Worm (Caenorhabditis elegans) whole organism, late embryonic: ENCODE data around the gene M163.8.

Source experiments
- K09A11.1 ChIP-seq: sonication (generic microtip); optimal IDR thresholded peaks from 2 replicates; lab custom pipeline; 2017; ENCODE audit warnings: antibody characterized with exemption, mild to moderate bottlenecking, missing genetic modification characterization, missing compliant biosample characterization; ENCODE audit not compliant: insufficient read depth
- T23F11.4 ChIP-seq: fragments of 200-800 bp; sonication (Bioruptor generic); optimal IDR thresholded peaks from 2 replicates; lab custom pipeline; 2018; ENCODE audit warnings: mild to moderate bottlenecking, missing genetic modification characterization, missing compliant biosample characterization
- ama-1 ChIP-seq: fragments of 150-350 bp; optimal IDR thresholded peaks from 2 replicates; lab custom pipeline; 2014
- ceh-14 ChIP-seq: sonication (generic microtip); optimal IDR thresholded peaks from 2 replicates; lab custom pipeline; 2016; ENCODE audit warnings: missing genotype, missing genetic modification characterization, missing compliant biosample characterization
- ceh-18 ChIP-seq: sonication (generic microtip); optimal IDR thresholded peaks from 2 replicates; lab custom pipeline; 2016; ENCODE audit warnings: missing genetic modification characterization, missing compliant biosample characterization
- ceh-19 ChIP-seq: fragments of 200-800 bp; sonication (Bioruptor generic); optimal IDR thresholded peaks from 2 replicates; lab custom pipeline; 2018; ENCODE audit warnings: mild to moderate bottlenecking, missing genetic modification characterization, missing compliant biosample characterization
- ceh-22 ChIP-seq: sonication (generic microtip); optimal IDR thresholded peaks from 2 replicates; lab custom pipeline; 2017; ENCODE audit warnings: missing biosample characterization, missing genetic modification characterization
- ceh-24 ChIP-seq: sonication (generic microtip); optimal IDR thresholded peaks from 2 replicates; lab custom pipeline; 2016; ENCODE audit warnings: mild to moderate bottlenecking, missing genetic modification characterization, missing compliant biosample characterization
- ceh-31 ChIP-seq: sonication (generic microtip); optimal IDR thresholded peaks from 2 replicates; lab custom pipeline; 2016; ENCODE audit warnings: missing genetic modification characterization, missing compliant biosample characterization
- ceh-34 ChIP-seq: sonication (generic microtip); optimal IDR thresholded peaks from 2 replicates; lab custom pipeline; 2016; ENCODE audit warnings: mild to moderate bottlenecking, missing genetic modification characterization, missing compliant biosample characterization
- ceh-45 ChIP-seq: fragments of 200-800 bp; sonication (Bioruptor generic); IDR thresholded peaks from 2 replicates; pipeline ENCODE4 v1.3.6; 2022; ENCODE audit warnings: missing genetic modification reagents, missing genetic modification characterization, missing compliant biosample characterization
- ceh-9 ChIP-seq: sonication (generic microtip); optimal IDR thresholded peaks from 2 replicates; lab custom pipeline; 2016; ENCODE audit warnings: mild to moderate bottlenecking, missing genetic modification characterization, inconsistent platforms, missing compliant biosample characterization
- che-1 ChIP-seq: sonication (generic microtip); optimal IDR thresholded peaks from 2 replicates; lab custom pipeline; 2016; ENCODE audit warnings: mild to moderate bottlenecking, missing genetic modification characterization, missing compliant biosample characterization
- dve-1 ChIP-seq: sonication (generic microtip); optimal IDR thresholded peaks from 2 replicates; lab custom pipeline; 2017; ENCODE audit warnings: antibody characterized with exemption, mild to moderate bottlenecking, missing genetic modification characterization, missing compliant biosample characterization
- elt-2 ChIP-seq: sonication (generic microtip); optimal IDR thresholded peaks from 2 replicates; lab custom pipeline; 2016; ENCODE audit warnings: missing genetic modification reagents, missing genetic modification characterization, missing compliant biosample characterization
- elt-4 ChIP-seq: sonication (generic microtip); optimal IDR thresholded peaks from 2 replicates; lab custom pipeline; 2016; ENCODE audit warnings: missing genetic modification characterization, missing compliant biosample characterization
- eyg-1 ChIP-seq: sonication (generic microtip); optimal IDR thresholded peaks from 2 replicates; lab custom pipeline; 2016; ENCODE audit warnings: missing genotype, missing genetic modification characterization, missing compliant biosample characterization
- fax-1 ChIP-seq: sonication (generic microtip); optimal IDR thresholded peaks from 2 replicates; lab custom pipeline; 2016; ENCODE audit warnings: missing genotype, missing genetic modification characterization, missing compliant biosample characterization
- fkh-10 ChIP-seq: fragments of 150-350 bp; optimal IDR thresholded peaks from 2 replicates; lab custom pipeline; 2014; ENCODE audit warnings: missing biosample characterization, missing genetic modification reagents, missing genetic modification characterization
- fkh-6 ChIP-seq: sonication (generic microtip); optimal IDR thresholded peaks from 2 replicates; lab custom pipeline; 2016; ENCODE audit warnings: missing genetic modification characterization, missing compliant biosample characterization
- gmeb-2 ChIP-seq: sonication (generic microtip); optimal IDR thresholded peaks from 2 replicates; lab custom pipeline; 2016; ENCODE audit warnings: missing genetic modification characterization, inconsistent platforms, missing compliant biosample characterization
- hlh-6 ChIP-seq: sonication (generic microtip); optimal IDR thresholded peaks from 2 replicates; lab custom pipeline; 2016; ENCODE audit warnings: missing genotype, missing genetic modification characterization, missing compliant biosample characterization
- hlh-8 ChIP-seq: sonication (generic microtip); optimal IDR thresholded peaks from 2 replicates; lab custom pipeline; 2016; ENCODE audit warnings: missing genotype, missing genetic modification characterization, missing compliant biosample characterization
- nfya-1 ChIP-seq: sonication (generic microtip); optimal IDR thresholded peaks from 2 replicates; lab custom pipeline; 2017; ENCODE audit warnings: missing genetic modification characterization, mild to moderate bottlenecking, missing compliant biosample characterization, antibody characterized with exemption, moderate library complexity
- odd-2 ChIP-seq: sonication (generic microtip); optimal IDR thresholded peaks from 2 replicates; lab custom pipeline; 2017; ENCODE audit warnings: antibody characterized with exemption, mild to moderate bottlenecking, missing genetic modification characterization, missing compliant biosample characterization
- pax-1 ChIP-seq: fragments of 150-350 bp; optimal IDR thresholded peaks from 2 replicates; lab custom pipeline; 2014; ENCODE audit warnings: missing biosample characterization, missing genetic modification characterization
- pros-1 ChIP-seq: fragments of 150-350 bp; optimal IDR thresholded peaks from 2 replicates; lab custom pipeline; 2014; ENCODE audit warnings: missing biosample characterization, missing genetic modification reagents, missing genetic modification characterization
- ref-2 ChIP-seq: sonication (generic microtip); optimal IDR thresholded peaks from 2 replicates; lab custom pipeline; 2016; ENCODE audit warnings: missing genetic modification characterization, missing compliant biosample characterization
- rnt-1 ChIP-seq: sonication (generic microtip); optimal IDR thresholded peaks from 2 replicates; lab custom pipeline; 2016; ENCODE audit warnings: missing genetic modification characterization, missing compliant biosample characterization
- sdc-2 ChIP-seq: sonication (generic microtip); optimal IDR thresholded peaks from 2 replicates; lab custom pipeline; 2016; ENCODE audit warnings: missing genotype, missing genetic modification characterization, missing compliant biosample characterization
- sox-2 ChIP-seq: fragments of 200-800 bp; sonication (Bioruptor generic); IDR thresholded peaks from 2 replicates; pipeline ENCODE4 v1.3.6; 2022; ENCODE audit warnings: missing genetic modification reagents, missing genetic modification characterization, missing compliant biosample characterization
- sox-4 ChIP-seq: sonication (generic microtip); optimal IDR thresholded peaks from 2 replicates; lab custom pipeline; 2017; ENCODE audit warnings: mild to moderate bottlenecking, missing genetic modification characterization, inconsistent platforms, missing compliant biosample characterization
- syd-9 ChIP-seq: sonication (generic microtip); optimal IDR thresholded peaks from 2 replicates; lab custom pipeline; 2016; ENCODE audit warnings: mild to moderate bottlenecking, missing genetic modification characterization, moderate library complexity, missing compliant biosample characterization
- tbx-2 ChIP-seq: sonication (generic microtip); optimal IDR thresholded peaks from 2 replicates; lab custom pipeline; 2016; ENCODE audit warnings: missing genetic modification characterization, missing compliant biosample characterization
- tbx-7 ChIP-seq: sonication (generic microtip); optimal IDR thresholded peaks from 2 replicates; lab custom pipeline; 2016; ENCODE audit warnings: missing genotype, missing genetic modification characterization, missing compliant biosample characterization
- ttx-3 ChIP-seq: sonication (generic microtip); optimal IDR thresholded peaks from 2 replicates; lab custom pipeline; 2016; ENCODE audit warnings: missing genetic modification reagents, missing genetic modification characterization, missing compliant biosample characterization
- unc-42 ChIP-seq: sonication (generic microtip); optimal IDR thresholded peaks from 2 replicates; lab custom pipeline; 2016; ENCODE audit warnings: missing genotype, missing genetic modification characterization, missing compliant biosample characterization
- unc-55 ChIP-seq: sonication (generic microtip); optimal IDR thresholded peaks from 2 replicates; lab custom pipeline; 2017; ENCODE audit warnings: missing biosample characterization, missing genetic modification reagents, missing genetic modification characterization
- unc-86 ChIP-seq: sonication (generic microtip); optimal IDR thresholded peaks from 2 replicates; lab custom pipeline; 2016; ENCODE audit warnings: missing genetic modification characterization, missing compliant biosample characterization
- zip-5 ChIP-seq: sonication (generic microtip); optimal IDR thresholded peaks from 2 replicates; lab custom pipeline; 2016; ENCODE audit warnings: missing genetic modification characterization, missing compliant biosample characterization
- ztf-16 ChIP-seq: sonication (generic microtip); optimal IDR thresholded peaks from 2 replicates; lab custom pipeline; 2017; ENCODE audit warnings: missing genetic modification characterization, missing compliant biosample characterization

The M163.8 gene

ce11 chrX:14481637-14482036, 3.3 kb upstream of the M163.8 start:
- TF ChIP-seq pax-1, result no peak
- TF ChIP-seq ceh-34 (tag; lab: Kevin White, UChicago), result no peak
- no peak for TF ChIP-seq eyg-1 (tag; lab: Kevin White, UChicago)
- no peak for TF ChIP-seq hlh-8
- no peak for TF ChIP-seq odd-2 (tag; lab: Kevin White, UChicago)
- TF ChIP-seq T23F11.4 (GFP tag; lab: Kevin White, UChicago), result no peak
- TF ChIP-seq elt-4, result no peak
- TF ChIP-seq zip-5 (tag; lab: Kevin White, UChicago), result no peak
- TF ChIP-seq sdc-2 (tag; lab: Kevin White, UChicago), result no peak
- no peak for TF ChIP-seq gmeb-2
- no peak for TF ChIP-seq ceh-31 (tag; lab: Kevin White, UChicago)
- TF ChIP-seq nfya-1 (tag; lab: Kevin White, UChicago), result no peak
- no peak for TF ChIP-seq ceh-9
- TF ChIP-seq ttx-3 (tag; lab: Kevin White, UChicago), result no peak
- TF ChIP-seq, all 69 proteins: peak for 0

DNA sequence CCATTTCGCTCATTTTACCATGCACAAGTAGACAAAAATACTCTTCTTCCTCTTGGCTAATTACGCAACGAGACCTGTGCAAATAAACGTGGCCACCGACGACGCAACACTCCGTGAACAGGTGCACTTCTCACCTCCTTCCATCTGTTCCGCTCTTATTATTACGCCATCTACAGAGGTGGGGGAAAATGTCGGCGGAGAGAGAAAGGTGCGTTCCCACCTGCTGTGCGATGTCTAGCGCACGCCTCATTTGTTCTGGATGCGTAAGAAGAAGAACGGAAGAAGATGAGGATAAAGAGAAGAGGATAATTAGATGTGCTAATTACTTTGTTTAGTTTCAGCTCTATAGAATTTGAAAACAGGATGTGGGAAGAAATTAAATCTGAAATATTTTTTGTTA, 1.6 kb downstream of the M163.8 start:
- TF ChIP-seq syd-9, result no peak
- TF ChIP-seq unc-55 (GFP tag; lab: Kevin White, UChicago), result no peak
- TF ChIP-seq sox-4 (tag; lab: Kevin White, UChicago), result no peak
- TF ChIP-seq ztf-16 (tag; lab: Kevin White, UChicago), result peak; percentile 11
- TF ChIP-seq rnt-1 (tag; lab: Kevin White, UChicago), result no peak
- TF ChIP-seq ref-2 (tag; lab: Kevin White, UChicago), result peak; percentile 84
- TF ChIP-seq elt-2, result peak; percentile 7
- no peak for TF ChIP-seq ama-1 (lab: Kevin White, UChicago)
- no peak for TF ChIP-seq tbx-7
- no peak for TF ChIP-seq ceh-14 (tag; lab: Kevin White, UChicago)
- TF ChIP-seq eyg-1 (tag; lab: Kevin White, UChicago), result no peak
- peak; percentile 76 for TF ChIP-seq ceh-31 (tag; lab: Kevin White, UChicago)
- no peak for TF ChIP-seq che-1 (tag; lab: Kevin White, UChicago)
- no peak for TF ChIP-seq ceh-18 (tag; lab: Kevin White, UChicago)
- no peak for TF ChIP-seq zip-5 (tag; lab: Kevin White, UChicago)
- TF ChIP-seq ceh-24 (tag; lab: Kevin White, UChicago), result no peak
- peak; percentile 28 for TF ChIP-seq nfya-1 (tag; lab: Kevin White, UChicago)
- 0 out of 2 replicates have a peak, but pooled peaks have one; percentile 7 for TF ChIP-seq sox-2
- TF ChIP-seq tbx-2 (tag; lab: Kevin White, UChicago), result peak; percentile 94
- no peak for TF ChIP-seq unc-86
- no peak for TF ChIP-seq fkh-6 (tag; lab: Kevin White, UChicago)
- peak; percentile 61 for TF ChIP-seq sdc-2 (tag; lab: Kevin White, UChicago)
- TF ChIP-seq fax-1 (tag; lab: Kevin White, UChicago), result no peak

DNA sequence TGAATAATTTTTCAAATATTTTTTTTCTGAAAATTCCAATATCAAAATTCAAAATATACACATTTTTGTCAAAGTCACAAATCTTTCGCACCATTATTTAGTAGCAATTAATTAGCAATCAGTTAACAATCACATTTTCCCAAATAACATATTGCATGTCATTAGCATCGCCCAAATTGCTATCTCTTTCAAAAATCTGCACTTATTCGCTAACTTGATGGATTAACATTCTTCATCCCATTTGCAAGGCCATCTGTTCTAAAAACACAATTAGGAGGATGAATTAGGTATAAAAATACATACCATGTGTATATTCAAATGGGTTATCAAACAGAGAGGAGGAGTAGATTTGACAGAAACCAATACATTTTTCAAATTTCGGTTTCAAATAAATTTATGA, 2.4 kb downstream of the M163.8 start:
- peak; percentile 49 for TF ChIP-seq unc-42 (tag; lab: Kevin White, UChicago)
- TF ChIP-seq ceh-31 (tag; lab: Kevin White, UChicago), result no peak
- TF ChIP-seq, all 69 proteins: peak for 1

DNA sequence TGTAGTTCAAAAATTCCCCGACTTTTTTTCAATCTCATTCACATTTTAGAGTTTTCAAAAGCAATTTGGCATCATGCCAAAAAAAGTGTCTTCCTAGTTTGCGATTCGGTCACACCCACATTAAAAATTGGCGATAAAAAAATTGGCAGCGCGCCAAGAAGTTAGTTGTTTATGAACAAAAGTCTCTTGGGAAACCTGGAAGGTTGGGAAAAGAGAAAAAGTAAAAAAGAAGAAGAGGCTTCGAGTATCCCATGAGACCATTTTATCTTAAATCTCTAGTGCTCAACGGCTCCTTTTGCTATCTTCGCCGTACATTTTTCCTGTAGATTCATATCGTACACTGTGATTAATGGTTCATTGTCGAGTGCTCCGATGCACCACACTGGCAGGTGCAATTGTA, 2.9 kb downstream of the M163.8 start:
- TF ChIP-seq sox-2 (no peak), K09A11.1 (tag; lab: Kevin White, UChicago) (no peak), ceh-22 (tag; lab: Kevin White, UChicago) (no peak), fax-1 (tag; lab: Kevin White, UChicago) (no peak), ceh-24 (tag; lab: Kevin White, UChicago) (no peak), elt-2 (no peak)

DNA sequence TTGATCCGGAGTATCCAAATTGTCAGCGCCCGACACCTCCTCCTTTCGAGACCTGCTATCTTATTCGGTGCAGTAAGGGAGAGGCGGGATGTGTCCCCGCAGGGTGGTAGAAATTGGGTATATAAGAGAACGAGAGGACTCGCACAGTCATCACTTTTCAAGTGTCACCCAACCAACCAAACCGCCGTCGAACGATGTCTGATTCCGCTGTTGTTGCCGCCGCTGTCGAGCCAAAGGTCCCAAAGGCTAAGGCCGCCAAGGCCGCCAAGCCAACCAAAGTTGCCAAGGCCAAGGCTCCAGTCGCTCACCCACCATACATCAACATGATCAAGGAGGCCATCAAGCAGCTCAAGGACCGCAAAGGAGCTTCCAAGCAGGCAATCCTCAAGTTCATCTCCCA, 5.0 kb downstream of the M163.8 start, which contains the start of gene his-24:
his-24 (plus strand) TSS at position 150 of the 400 bp plus-strand sequence.
- TF ChIP-seq unc-55 (GFP tag; lab: Kevin White, UChicago) (peak; percentile 75), ama-1 (lab: Kevin White, UChicago) (peak; percentile 67), ceh-34 (tag; lab: Kevin White, UChicago) (peak; percentile 53), dve-1 (tag; lab: Kevin White, UChicago) (peak; percentile 54), fkh-10 (GFP tag; lab: Kevin White, UChicago) (no peak), ceh-19 (GFP tag; lab: Kevin White, UChicago) (peak; percentile 13), odd-2 (tag; lab: Kevin White, UChicago) (no peak), sox-2 (no peak), elt-2 (peak; percentile 28), unc-86 (no peak), sdc-2 (tag; lab: Kevin White, UChicago) (peak; percentile 40), ceh-31 (tag; lab: Kevin White, UChicago) (peak; percentile 45), ceh-45 (GFP tag; lab: Robert Waterston, UW) (0 out of 2 replicates have a peak, but pooled peaks have one; percentile 48), rnt-1 (tag; lab: Kevin White, UChicago) (peak; percentile 15), pros-1 (peak; percentile 6), ceh-18 (tag; lab: Kevin White, UChicago) (peak; percentile 63), tbx-2 (tag; lab: Kevin White, UChicago) (peak; percentile 43), nfya-1 (tag; lab: Kevin White, UChicago) (peak; percentile 73), gmeb-2 (no peak), unc-42 (tag; lab: Kevin White, UChicago) (peak; percentile 20), ref-2 (tag; lab: Kevin White, UChicago) (peak; percentile 73), hlh-6 (tag; lab: Kevin White, UChicago) (no peak)
